Fruit fly (Drosophila melanogaster) whole organism, wandering third instar larva: Measurements from ENCODE around the gene kmr.

Source experiments
- CG9705 ChIP-seq: fragments of 200-800 bp; sonication (Bioruptor generic); optimal IDR thresholded peaks from 2 replicates; lab custom pipeline; 2018; ENCODE audit warnings: missing biosample characterization, mild to moderate bottlenecking, missing genetic modification characterization
- Dif ChIP-seq: fragments of 200-275, 200-300 bp; sonication (Bioruptor generic); optimal IDR thresholded peaks from 2 replicates; lab custom pipeline; 2018; ENCODE audit warnings: missing biosample characterization, missing genetic modification characterization; ENCODE audit not compliant: partially characterized antibody
- GATAd ChIP-seq: sonication (Bioruptor generic); optimal IDR thresholded peaks from 2 replicates; lab custom pipeline; 2016; ENCODE audit warnings: missing biosample characterization, missing genetic modification characterization
- Hr78 ChIP-seq: fragments of >200 bp; optimal IDR thresholded peaks from 2 replicates; lab custom pipeline; 2017; ENCODE audit warnings: missing biosample characterization, missing genetic modification characterization
- br ChIP-seq: fragments of 200-800 bp; sonication (Bioruptor generic); optimal IDR thresholded peaks from 2 replicates; lab custom pipeline; 2016; ENCODE audit warnings: missing biosample characterization, missing genetic modification characterization
- brk ChIP-seq: fragments of 200-800 bp; sonication (Bioruptor generic); optimal IDR thresholded peaks from 2 replicates; lab custom pipeline; 2016; ENCODE audit warnings: missing biosample characterization, mild to moderate bottlenecking, missing genetic modification characterization
- foxo ChIP-seq, 2 experiments: fragments of 200-800 bp; sonication (Bioruptor generic); optimal IDR thresholded peaks; 2 replicates in 1 of 2; 3 replicates in 1 of 2; lab custom pipeline; 2016 to 2017; ENCODE audit warnings: missing biosample characterization in 2 of 2, missing genetic modification characterization in 2 of 2
- fru ChIP-seq: fragments of 200-800 bp; sonication (Bioruptor generic); optimal IDR thresholded peaks from 3 replicates; lab custom pipeline; 2016; ENCODE audit warnings: missing biosample characterization, mild to moderate bottlenecking, missing genetic modification characterization
- h ChIP-seq: fragments of 200-800 bp; sonication (Bioruptor generic); optimal IDR thresholded peaks from 3 replicates; lab custom pipeline; 2016; ENCODE audit warnings: missing biosample characterization, mild to moderate bottlenecking, missing genetic modification characterization
- pan ChIP-seq: fragments of >200 bp; optimal IDR thresholded peaks from 2 replicates; lab custom pipeline; 2017
- sv ChIP-seq: fragments of 200-800 bp; sonication (Bioruptor generic); optimal IDR thresholded peaks from 3 replicates; lab custom pipeline; 2016; ENCODE audit warnings: missing biosample characterization, missing genetic modification characterization

- no peak for TF ChIP-seq Dif (GFP tag; lab: Kevin White, UChicago)
- no peak for TF ChIP-seq brk (GFP tag; lab: Kevin White, UChicago)
- no peak for TF ChIP-seq foxo (GFP tag; optimal IDR thresholded peaks at IDR 0.05; lab: Kevin White, UChicago)
- no peak for TF ChIP-seq br (GFP tag; lab: Kevin White, UChicago)
- TF ChIP-seq h (GFP tag; lab: Kevin White, UChicago): no peak
- no peak for TF ChIP-seq fru
- no peak for TF ChIP-seq pan (lab: Kevin White, UChicago)
- TF ChIP-seq Hr78 (GFP tag; lab: Kevin White, UChicago): no peak
- no peak for TF ChIP-seq sv (GFP tag; lab: Kevin White, UChicago)
- no peak for TF ChIP-seq CG9705 (GFP tag; lab: Kevin White, UChicago)
- TF ChIP-seq GATAd (GFP tag; lab: Kevin White, UChicago): no peak
These were observed 15.0 kb downstream of the kmr start for dm6 chr3R:13730005-13730404.
